Fruit fly (Drosophila melanogaster) whole organism, embryonic: Measurements from ENCODE around the gene CG14079.

Experiments used
- Abd-B ChIP-seq: fragments of 200-800 bp; sonication (Bioruptor generic); optimal IDR thresholded peaks from 2 replicates; lab custom pipeline; 2018; ENCODE audit warnings: missing biosample characterization, mild to moderate bottlenecking, missing genetic modification characterization, moderate library complexity
- Adf1 ChIP-seq: fragments of 200-800 bp; sonication (Bioruptor generic); IDR thresholded peaks from 2 replicates; pipeline ENCODE4 v1.3.6; 2022; ENCODE audit warnings: missing biosample characterization, missing genetic modification characterization
- Awh ChIP-seq: fragments of 200-800 bp; sonication (Bioruptor generic); IDR thresholded peaks from 2 replicates; pipeline ENCODE4, ENCODE4 v1.3.6; 2022; ENCODE audit warnings: missing biosample characterization, missing genetic modification characterization
- C15 ChIP-seq: fragments of 200-800 bp; sonication (Bioruptor generic); IDR thresholded peaks from 3 replicates; pipeline ENCODE4 v1.3.6; 2022; ENCODE audit warnings: missing biosample characterization, missing genetic modification characterization
- CG10147 ChIP-seq: fragments of 200-800 bp; sonication (Bioruptor generic); optimal IDR thresholded peaks from 2 replicates; lab custom pipeline; 2019; ENCODE audit warnings: missing biosample characterization, mild to moderate bottlenecking, missing genetic modification characterization, moderate library complexity
- CG11247 ChIP-seq: fragments of 200-800 bp; sonication (Bioruptor generic); IDR thresholded peaks from 2 replicates; pipeline ENCODE4 v1.3.6; 2022; ENCODE audit warnings: missing biosample characterization, missing genetic modification characterization
- CG11456 ChIP-seq: fragments of 200-800 bp; sonication (Bioruptor generic); IDR thresholded peaks from 3 replicates; pipeline ENCODE4 v1.3.6; 2022; ENCODE audit warnings: missing biosample characterization, missing genetic modification characterization
- CG12104 ChIP-seq: fragments of 200-800 bp; sonication (Bioruptor generic); optimal IDR thresholded peaks from 3 replicates; lab custom pipeline; 2016; ENCODE audit warnings: missing biosample characterization, missing genetic modification characterization
- CG13894 ChIP-seq: fragments of 200-800 bp; sonication (Bioruptor generic); optimal IDR thresholded peaks from 3 replicates; lab custom pipeline; 2018; ENCODE audit warnings: missing biosample characterization, mild to moderate bottlenecking, missing genetic modification characterization, moderate library complexity
- CG15269 ChIP-seq: fragments of 200-800 bp; sonication (Bioruptor generic); optimal IDR thresholded peaks from 2 replicates; lab custom pipeline; 2018; ENCODE audit warnings: missing biosample characterization, mild to moderate bottlenecking, missing genetic modification characterization, moderate library complexity
- CG1602 ChIP-seq: fragments of 200-800 bp; sonication (Bioruptor generic); optimal IDR thresholded peaks from 3 replicates; lab custom pipeline; 2016; ENCODE audit warnings: missing biosample characterization, missing genetic modification characterization
- CG1603 ChIP-seq: fragments of 200-800 bp; sonication (Bioruptor generic); optimal IDR thresholded peaks from 2 replicates; lab custom pipeline; 2019; ENCODE audit warnings: missing biosample characterization, mild to moderate bottlenecking, missing genetic modification characterization, moderate library complexity
- CG1647 ChIP-seq: fragments of 200-800 bp; sonication (Bioruptor generic); optimal IDR thresholded peaks from 3 replicates; lab custom pipeline; 2016; ENCODE audit warnings: missing biosample characterization, missing genetic modification characterization
- CG16863 ChIP-seq: fragments of 200-800 bp; sonication (Bioruptor generic); optimal IDR thresholded peaks from 3 replicates; lab custom pipeline; 2016; ENCODE audit warnings: missing biosample characterization, missing genetic modification characterization
- CG17186 ChIP-seq: fragments of 200-800 bp; sonication (Bioruptor generic); optimal IDR thresholded peaks from 3 replicates; lab custom pipeline; 2017; ENCODE audit warnings: missing biosample characterization, missing genetic modification reagents, missing genetic modification characterization
- CG17359 ChIP-seq: fragments of 200-800 bp; sonication (Bioruptor generic); optimal IDR thresholded peaks from 3 replicates; lab custom pipeline; 2018; ENCODE audit warnings: missing biosample characterization, mild to moderate bottlenecking, missing genetic modification characterization, moderate library complexity
- CG17612 ChIP-seq: fragments of 200-800 bp; sonication (Bioruptor generic); IDR thresholded peaks from 2 replicates; pipeline ENCODE4 v1.3.6; 2022; ENCODE audit warnings: missing biosample characterization, missing genetic modification characterization
- CG18476 ChIP-seq: fragments of 200-800 bp; sonication (Bioruptor generic); optimal IDR thresholded peaks from 2 replicates; lab custom pipeline; 2016; ENCODE audit warnings: missing biosample characterization, mild to moderate bottlenecking, missing genetic modification characterization
- CG2116 ChIP-seq: fragments of 200-800 bp; sonication (Bioruptor generic); optimal IDR thresholded peaks from 3 replicates; lab custom pipeline; 2018; ENCODE audit warnings: missing biosample characterization, mild to moderate bottlenecking, missing genetic modification characterization
- CG33557 ChIP-seq: fragments of 200-800 bp; sonication (Bioruptor generic); optimal IDR thresholded peaks from 2 replicates; lab custom pipeline; 2019; ENCODE audit warnings: missing biosample characterization, mild to moderate bottlenecking, missing genetic modification characterization, moderate library complexity
- CG4360 ChIP-seq: fragments of 200-800 bp; sonication (Bioruptor generic); IDR thresholded peaks from 2 replicates; pipeline ENCODE4 v1.3.6; 2022; ENCODE audit warnings: missing biosample characterization, missing genetic modification characterization
- CG6254 ChIP-seq: fragments of 200-800 bp; sonication (Bioruptor generic); optimal IDR thresholded peaks from 3 replicates; lab custom pipeline; 2017; ENCODE audit warnings: mild to moderate bottlenecking, missing biosample characterization, missing genetic modification reagents, missing genetic modification characterization
- CG6683 ChIP-seq: fragments of 200-800 bp; sonication (Bioruptor generic); optimal IDR thresholded peaks from 2 replicates; lab custom pipeline; 2017; ENCODE audit warnings: missing biosample characterization, mild to moderate bottlenecking, missing genetic modification characterization, missing genetic modification reagents
- CG6689 ChIP-seq: fragments of 200-800 bp; sonication (Bioruptor generic); IDR thresholded peaks from 2 replicates; pipeline ENCODE4 v1.3.6; 2022; ENCODE audit warnings: missing biosample characterization, missing genetic modification characterization
- CTCF ChIP-seq: fragments of 200-800 bp; sonication (Bioruptor generic); optimal IDR thresholded peaks from 2 replicates; lab custom pipeline; 2017; ENCODE audit warnings: missing biosample characterization, mild to moderate bottlenecking, missing genetic modification characterization, moderate library complexity
- Dip2 ChIP-seq: fragments of 200-800 bp; sonication (Bioruptor generic); IDR thresholded peaks from 2 replicates; pipeline ENCODE4 v1.3.6; 2022; ENCODE audit warnings: missing biosample characterization, missing genetic modification characterization
- Lhr ChIP-seq: fragments of 200-800 bp; sonication (Bioruptor generic); optimal IDR thresholded peaks from 3 replicates; lab custom pipeline; 2017; ENCODE audit warnings: mild to moderate bottlenecking, missing biosample characterization, missing genetic modification reagents, missing genetic modification characterization
- Neu2 ChIP-seq: fragments of 200-800 bp; sonication (Bioruptor generic); optimal IDR thresholded peaks from 3 replicates; lab custom pipeline; 2016; ENCODE audit warnings: missing biosample characterization, missing genetic modification characterization, borderline replicate concordance
- Nf-YA ChIP-seq: fragments of 200-800 bp; sonication (Bioruptor generic); IDR thresholded peaks from 2 replicates; pipeline ENCODE4 v1.3.6; 2022; ENCODE audit warnings: missing biosample characterization, missing genetic modification characterization
- Oli ChIP-seq: fragments of 200-800 bp; sonication (Bioruptor generic); optimal IDR thresholded peaks from 2 replicates; lab custom pipeline; 2018; ENCODE audit warnings: missing biosample characterization, mild to moderate bottlenecking, missing genetic modification characterization, moderate library complexity
- Ptx1 ChIP-seq: fragments of 200-800 bp; sonication (Bioruptor generic); IDR thresholded peaks from 2 replicates; pipeline ENCODE4 v1.3.6; 2022; ENCODE audit warnings: missing biosample characterization, missing genetic modification characterization
- Vsx1 ChIP-seq: fragments of 200-800 bp; sonication (Bioruptor generic); optimal IDR thresholded peaks from 2 replicates; lab custom pipeline; 2017; ENCODE audit warnings: missing biosample characterization, mild to moderate bottlenecking, missing genetic modification characterization, missing genetic modification reagents
- al ChIP-seq: fragments of 200-800 bp; sonication (Bioruptor generic); IDR thresholded peaks from 2 replicates; pipeline ENCODE4 v1.3.6; 2022; ENCODE audit warnings: missing biosample characterization, missing genetic modification characterization
- amos ChIP-seq: fragments of 200-800 bp; sonication (Bioruptor generic); IDR thresholded peaks from 2 replicates; pipeline ENCODE4 v1.3.6; 2022; ENCODE audit warnings: missing biosample characterization, missing genetic modification characterization; ENCODE audit not compliant: partially characterized antibody
- ara ChIP-seq: fragments of 200-800 bp; sonication (Bioruptor generic); IDR thresholded peaks from 2 replicates; pipeline ENCODE4 v1.3.6; 2022; ENCODE audit warnings: missing biosample characterization, missing genetic modification characterization
- bowl ChIP-seq: fragments of 200-800 bp; sonication (Bioruptor generic); IDR thresholded peaks from 2 replicates; pipeline ENCODE4 v1.3.6; 2022; ENCODE audit warnings: missing biosample characterization, missing genetic modification characterization
- caup ChIP-seq: fragments of 200-800 bp; sonication (Bioruptor generic); optimal IDR thresholded peaks from 3 replicates; lab custom pipeline; 2017; ENCODE audit warnings: missing biosample characterization, mild to moderate bottlenecking, missing genetic modification characterization, moderate library complexity; ENCODE audit not compliant: severe bottlenecking
- crc ChIP-seq: fragments of 200-800 bp; sonication (Bioruptor generic); optimal IDR thresholded peaks from 2 replicates; lab custom pipeline; 2016; ENCODE audit warnings: missing biosample characterization, missing genetic modification characterization
- dysf ChIP-seq: fragments of 200-800 bp; sonication (Bioruptor generic); IDR thresholded peaks from 3 replicates; pipeline ENCODE4 v1.3.6; 2022; ENCODE audit warnings: missing biosample characterization, missing genetic modification characterization
- emc ChIP-seq: fragments of 200-800 bp; sonication (Bioruptor generic); optimal IDR thresholded peaks from 2 replicates; lab custom pipeline; 2016; ENCODE audit warnings: missing biosample characterization, missing genetic modification characterization
- fd96Cb ChIP-seq: fragments of 200-800 bp; sonication (Bioruptor generic); optimal IDR thresholded peaks from 2 replicates; lab custom pipeline; 2018; ENCODE audit warnings: missing biosample characterization, mild to moderate bottlenecking, missing genetic modification characterization, moderate library complexity
- hth ChIP-seq: fragments of >200 bp; optimal IDR thresholded peaks from 2 replicates; lab custom pipeline; 2017; ENCODE audit warnings: inconsistent platforms
- insv ChIP-seq, 2 experiments: fragments of 200-800 bp; sonication (Bioruptor generic); optimal IDR thresholded peaks; 3 replicates each; lab custom pipeline; 2016 to 2018; ENCODE audit warnings: missing biosample characterization in 2 of 2, missing genetic modification characterization in 2 of 2
- luna ChIP-seq: fragments of 200-800 bp; sonication (Bioruptor generic); optimal IDR thresholded peaks from 2 replicates; lab custom pipeline; 2016; ENCODE audit warnings: missing biosample characterization, missing genetic modification characterization
- org-1 ChIP-seq: fragments of 200-800 bp; sonication (Bioruptor generic); optimal IDR thresholded peaks from 2 replicates; lab custom pipeline; 2017; ENCODE audit warnings: missing biosample characterization, missing genetic modification characterization
- pho ChIP-seq: fragments of 200-800 bp; sonication (Bioruptor generic); optimal IDR thresholded peaks from 2 replicates; lab custom pipeline; 2016; ENCODE audit warnings: missing biosample characterization, missing genetic modification characterization
- salm ChIP-seq: fragments of 200-800 bp; sonication (Bioruptor generic); optimal IDR thresholded peaks from 2 replicates; lab custom pipeline; 2018; ENCODE audit warnings: missing biosample characterization, mild to moderate bottlenecking, missing genetic modification characterization
- tup ChIP-seq: fragments of 200-800 bp; sonication (Bioruptor generic); optimal IDR thresholded peaks from 2 replicates; lab custom pipeline; 2016; ENCODE audit warnings: missing biosample characterization, mild to moderate bottlenecking, missing genetic modification characterization, moderate library complexity
- tx ChIP-seq: fragments of 200-800 bp; sonication (Bioruptor generic); optimal IDR thresholded peaks from 2 replicates; lab custom pipeline; 2016; ENCODE audit warnings: missing biosample characterization, missing genetic modification characterization
- yki ChIP-seq: fragments of >200 bp; optimal IDR thresholded peaks from 3 replicates; lab custom pipeline; 2018

Gene CG14079

dm6 chr3L:19092125-19093058 lies 5.4 kb upstream of the CG14079 start, which contains the start of gene MESR6 (continued):
- TF ChIP-seq Nf-YA (GFP tag; lab: Robert Waterston, UW) = no peak
- no peak for TF ChIP-seq Dip2 (GFP tag; lab: Robert Waterston, UW)
- no peak for TF ChIP-seq hth (lab: Kevin White, UChicago)
- no peak for TF ChIP-seq caup (GFP tag; lab: Kevin White, UChicago)
- no peak for TF ChIP-seq pho (GFP tag; lab: Kevin White, UChicago)
- no peak for TF ChIP-seq CG17612 (GFP tag; lab: Robert Waterston, UW)
- TF ChIP-seq CG6254 (GFP tag; lab: Kevin White, UChicago) = no peak
- peak; percentile 37 for TF ChIP-seq CG13894 (tag; lab: Kevin White, UChicago)
- no peak for TF ChIP-seq CG11247 (GFP tag; lab: Robert Waterston, UW)
- TF ChIP-seq insv (GFP tag; optimal IDR thresholded peaks at IDR 0.05; lab: Kevin White, UChicago) = peak in 1 of 2 experiments; percentile 24
- TF ChIP-seq Abd-B (GFP tag; lab: Kevin White, UChicago) = no peak
- TF ChIP-seq salm (tag; lab: Kevin White, UChicago) = no peak
- TF ChIP-seq Awh (GFP tag; lab: Robert Waterston, UW) = peak; percentile 11; the same call in 1 of the 2 replicates
- TF ChIP-seq CG1602 = no peak
- no peak for TF ChIP-seq C15 (GFP tag; lab: Robert Waterston, UW)
- TF ChIP-seq fd96Cb = no peak
- no peak for TF ChIP-seq CG12104 (GFP tag; lab: Kevin White, UChicago)
- TF ChIP-seq CG6689 (GFP tag; lab: Robert Waterston, UW) = no peak
- TF ChIP-seq bowl (GFP tag; lab: Robert Waterston, UW) = peak; percentile 45; the same call in 1 of the 2 replicates
- peak; percentile 28 for TF ChIP-seq CG10147 (GFP tag; lab: Kevin White, UChicago)
- no peak for TF ChIP-seq crc (GFP tag; lab: Kevin White, UChicago)
- TF ChIP-seq CG4360 (GFP tag; lab: Robert Waterston, UW) = no peak
- TF ChIP-seq emc = no peak
- TF ChIP-seq CG17359 (tag; lab: Kevin White, UChicago) = peak; percentile 12
- peak; percentile 16 for TF ChIP-seq CG1647 (GFP tag; lab: Kevin White, UChicago)
- peak; percentile 74 for TF ChIP-seq CG1603 (tag; lab: Kevin White, UChicago)
- TF ChIP-seq Adf1 = no peak
- peak; percentile 72 for TF ChIP-seq Lhr (GFP tag; lab: Kevin White, UChicago)
- no peak for TF ChIP-seq Vsx1
- TF ChIP-seq luna (GFP tag; lab: Kevin White, UChicago) = peak; percentile 3
- TF ChIP-seq amos (GFP tag; lab: Robert Waterston, UW) = peak; percentile 90
- no peak for TF ChIP-seq CG33557 (GFP tag; lab: Kevin White, UChicago)
- TF ChIP-seq tup (GFP tag; lab: Kevin White, UChicago) = no peak
- TF ChIP-seq Neu2 (GFP tag; lab: Kevin White, UChicago) = no peak
- no peak for TF ChIP-seq yki (lab: Kevin White, UChicago)
- no peak for TF ChIP-seq CG17186
- TF ChIP-seq CG11456 = 0 out of 3 replicates have a peak, but pooled peaks have one; percentile 65
- TF ChIP-seq org-1 = no peak
- TF ChIP-seq CG6683 = no peak
- TF ChIP-seq CG16863 = no peak
- no peak; the same call in 2 of the 3 replicates for TF ChIP-seq dysf
- TF ChIP-seq Oli (tag; lab: Kevin White, UChicago) = peak; percentile 17
- no peak for TF ChIP-seq Ptx1 (GFP tag; lab: Robert Waterston, UW)
- TF ChIP-seq tx (GFP tag; lab: Kevin White, UChicago) = no peak
- TF ChIP-seq CTCF (GFP tag; lab: Kevin White, UChicago) = no peak
- TF ChIP-seq CG15269 (tag; lab: Kevin White, UChicago) = peak; percentile 59
- TF ChIP-seq al = no peak
- TF ChIP-seq CG18476 (GFP tag; lab: Kevin White, UChicago) = no peak
- TF ChIP-seq ara (GFP tag; lab: Robert Waterston, UW) = no peak
- peak; percentile 71 for TF ChIP-seq CG2116 (GFP tag; lab: Kevin White, UChicago)
